Worm (Caenorhabditis elegans): ENCODE data around the gene grl-23.

DNA sequence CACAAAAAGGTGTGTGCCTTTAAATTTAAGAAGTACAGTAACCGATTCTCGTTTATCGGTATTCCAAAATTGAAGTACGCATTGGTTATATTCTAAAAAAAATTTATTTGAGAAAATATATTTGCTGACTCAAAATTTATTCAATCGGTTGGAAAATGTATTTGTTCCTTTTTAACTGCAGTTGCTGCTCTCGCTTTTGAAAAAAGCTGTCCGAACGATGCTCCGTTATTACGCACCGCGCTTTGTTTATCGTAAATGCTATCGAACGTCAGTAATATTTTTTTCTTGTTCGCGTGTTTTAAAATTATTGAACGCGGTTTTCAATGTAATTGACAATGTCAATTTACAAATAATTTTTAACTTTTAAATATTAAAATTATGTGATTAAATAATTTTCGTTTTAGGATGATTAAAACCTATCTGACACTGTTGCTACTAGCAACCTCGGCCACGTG lies 16.3 kb downstream of the grl-23 start, which contains the start of gene sel-1:
- TF ChIP-seq tbx-2 (tag; optimal IDR thresholded peaks at IDR 0.05), result no peak
- no peak for TF ChIP-seq ceh-8 (GFP tag; optimal IDR thresholded peaks at IDR 0.05)
- TF ChIP-seq swsn-7 (tag; optimal IDR thresholded peaks at IDR 0.05), result peak; percentile 25
- no peak for TF ChIP-seq nhr-28 (tag; optimal IDR thresholded peaks at IDR 0.05)
- TF ChIP-seq egl-13 (tag; optimal IDR thresholded peaks at IDR 0.05), result no peak
- TF ChIP-seq zip-4 (GFP tag; optimal IDR thresholded peaks at IDR 0.05), result no peak
- no peak for TF ChIP-seq unc-62 (GFP tag; optimal IDR thresholded peaks at IDR 0.05)
- TF ChIP-seq nhr-12 (tag; optimal IDR thresholded peaks at IDR 0.05), result no peak
- peak; percentile 2 for TF ChIP-seq nhr-47 (tag; optimal IDR thresholded peaks at IDR 0.05)
- no peak for TF ChIP-seq elt-2 (tag; optimal IDR thresholded peaks at IDR 0.05)
- no peak for TF ChIP-seq hlh-17 (GFP tag; optimal IDR thresholded peaks at IDR 0.05; ENCODE audit: borderline replicate concordance)
- TF ChIP-seq lin-39 (tag; optimal IDR thresholded peaks at IDR 0.05), result no peak
- no peak for TF ChIP-seq lir-3 (tag; optimal IDR thresholded peaks at IDR 0.05; ENCODE audit: poor library complexity)
- no peak for TF ChIP-seq tlp-1 (tag; optimal IDR thresholded peaks at IDR 0.05)
